ENCODE assay signal across 4 worm cellular contexts in the genomic region with DNA sequence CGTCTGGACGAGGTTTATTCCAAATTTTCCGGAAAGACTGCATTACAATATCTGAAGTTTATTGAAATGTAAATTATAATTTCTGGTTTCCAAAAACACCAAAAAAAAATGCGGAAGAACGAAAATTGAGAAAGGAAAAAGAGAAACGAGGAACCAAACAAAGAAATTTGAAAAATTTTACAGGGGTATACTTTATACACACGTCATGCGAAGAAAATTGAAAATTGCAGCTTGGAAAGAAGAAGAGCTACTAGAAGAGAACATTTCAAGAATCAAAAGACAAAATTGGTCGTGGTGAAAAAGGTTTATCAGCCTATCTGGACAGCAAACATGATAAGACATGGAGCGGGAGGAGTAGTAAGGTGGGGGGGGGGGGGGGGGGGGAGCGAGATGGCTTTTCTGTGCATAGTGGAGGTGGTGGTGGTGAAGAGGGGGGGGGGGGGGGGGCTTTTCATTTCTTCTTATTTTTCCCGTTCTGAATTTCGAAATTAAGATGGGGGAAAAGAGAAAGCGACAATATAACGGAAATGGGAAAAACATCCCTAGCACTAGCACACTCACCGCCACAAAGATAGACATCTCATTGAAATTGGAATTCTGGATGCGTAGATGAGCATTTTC.
A peak's percentile ranks its signal among the peaks of the same experiment; 100 is the strongest.
TF ChIP-seq lines count a peak whose summit lies in the region.

lst-2 (minus strand) TSS at position 51 of the 621 bp plus-strand sequence.

TF ChIP-seq in whole organism, L1 larva, 84 proteins besides CTCF, POLR2A, EP300 and RAD21:
- TF ChIP-seq ama-1 (optimal IDR thresholded peaks at IDR 0.05; lab: Kevin White, UChicago) = no peak
- peak; percentile 40 for TF ChIP-seq ceh-8 (GFP tag; optimal IDR thresholded peaks at IDR 0.05; lab: Kevin White, UChicago)
- peak; percentile 32 for TF ChIP-seq nhr-85 (tag; lab: Kevin White, UChicago)
TF ChIP-seq in whole organism, L1 larva: peak in this region for 2.

TF ChIP-seq in whole organism, L2 larva, 48 proteins besides CTCF, POLR2A, EP300 and RAD21:
- no peak for TF ChIP-seq Y55F3AM.14 (GFP tag; optimal IDR thresholded peaks at IDR 0.05; lab: Kevin White, UChicago)
- TF ChIP-seq unc-55 (GFP tag; optimal IDR thresholded peaks at IDR 0.05; lab: Kevin White, UChicago) = peak; percentile 11

TF ChIP-seq in whole organism, L4 larva, 104 proteins besides CTCF, POLR2A, EP300 and RAD21:
- TF ChIP-seq aly-2 (tag; optimal IDR thresholded peaks at IDR 0.05; lab: Kevin White, UChicago) = no peak
- TF ChIP-seq set-16 (GFP tag; IDR thresholded peaks at IDR 0.05; lab: Robert Waterston, UW) = peak; percentile 77
- no peak for TF ChIP-seq R02D3.7 (tag; optimal IDR thresholded peaks at IDR 0.05; lab: Kevin White, UChicago)
- TF ChIP-seq nhr-42 (GFP tag; IDR thresholded peaks at IDR 0.05; lab: Robert Waterston, UW) = no peak
- TF ChIP-seq T26A8.4 (GFP tag; IDR thresholded peaks at IDR 0.05; lab: Robert Waterston, UW) = no peak
- TF ChIP-seq lim-7 (GFP tag; IDR thresholded peaks at IDR 0.05; lab: Robert Waterston, UW) = no peak
- no peak for TF ChIP-seq nhr-6 (tag; optimal IDR thresholded peaks at IDR 0.05; lab: Kevin White, UChicago)
- TF ChIP-seq T20F7.1 (GFP tag; optimal IDR thresholded peaks at IDR 0.05; lab: Kevin White, UChicago) = no peak
- TF ChIP-seq lir-3 (tag; optimal IDR thresholded peaks at IDR 0.05; lab: Kevin White, UChicago) = no peak
- TF ChIP-seq lin-38 (GFP tag; IDR thresholded peaks at IDR 0.05; lab: Robert Waterston, UW) = no peak
- TF ChIP-seq ceh-62 (tag; optimal IDR thresholded peaks at IDR 0.05; lab: Kevin White, UChicago) = no peak
- no peak for TF ChIP-seq egl-43 (GFP tag; IDR thresholded peaks at IDR 0.05; lab: Robert Waterston, UW)
- TF ChIP-seq F37D6.2 (tag; optimal IDR thresholded peaks at IDR 0.05; lab: Kevin White, UChicago) = no peak
- no peak for TF ChIP-seq lin-29 (GFP tag; IDR thresholded peaks at IDR 0.05; lab: Robert Waterston, UW)
- peak; percentile 6 for TF ChIP-seq hlh-11 (tag; optimal IDR thresholded peaks at IDR 0.05; lab: Kevin White, UChicago)
- peak in 1 of 2 experiments; percentile 8 for TF ChIP-seq unc-62 (GFP tag; optimal IDR thresholded peaks at IDR 0.05 in 1 of 2; lab: Kevin White, UChicago)
- no peak for TF ChIP-seq unc-62 (tag; optimal IDR thresholded peaks at IDR 0.05; lab: Kevin White, UChicago)
- no peak for TF ChIP-seq spr-3 (GFP tag; optimal IDR thresholded peaks at IDR 0.05; lab: Kevin White, UChicago)
- no peak for TF ChIP-seq ceh-32 (tag; optimal IDR thresholded peaks at IDR 0.05; lab: Kevin White, UChicago; ENCODE audit: poor library complexity)
- no peak for TF ChIP-seq fos-1 (tag; optimal IDR thresholded peaks at IDR 0.05; lab: Kevin White, UChicago)
- TF ChIP-seq hlh-30 (tag; optimal IDR thresholded peaks at IDR 0.05; lab: Kevin White, UChicago; ENCODE audit: insufficient read depth) = no peak
- no peak for TF ChIP-seq ceh-82 (tag; optimal IDR thresholded peaks at IDR 0.05; lab: Kevin White, UChicago)
- no peak for TF ChIP-seq mxl-3 (GFP tag; optimal IDR thresholded peaks at IDR 0.05; lab: Kevin White, UChicago)
- peak; percentile 1 for TF ChIP-seq pqm-1 (tag; optimal IDR thresholded peaks at IDR 0.05; lab: Kevin White, UChicago)
- no peak for TF ChIP-seq mdl-1 (tag; optimal IDR thresholded peaks at IDR 0.05; lab: Kevin White, UChicago)

TF ChIP-seq in whole organism, young adult, 124 proteins besides CTCF, POLR2A, EP300 and RAD21:
- TF ChIP-seq repo-1 (tag; optimal IDR thresholded peaks at IDR 0.05; lab: Kevin White, UChicago) (no peak), let-526 (GFP tag; IDR thresholded peaks at IDR 0.05; lab: Robert Waterston, UW) (no peak), hlh-12 (tag; optimal IDR thresholded peaks at IDR 0.05; lab: Kevin White, UChicago) (no peak), mcd-1 (GFP tag; IDR thresholded peaks at IDR 0.05; lab: Robert Waterston, UW) (peak; percentile 27; the same call in 1 of the 2 replicates), akir-1 (GFP tag; optimal IDR thresholded peaks at IDR 0.05; lab: Kevin White, UChicago) (no peak), hrde-1 (tag; optimal IDR thresholded peaks at IDR 0.05; lab: Kevin White, UChicago; ENCODE audit: borderline replicate concordance) (no peak), F10E7.11 (tag; optimal IDR thresholded peaks at IDR 0.05; lab: Kevin White, UChicago) (no peak), ceh-100 (GFP tag; IDR thresholded peaks at IDR 0.05; lab: Robert Waterston, UW) (no peak), F55B11.4 (tag; optimal IDR thresholded peaks at IDR 0.05; lab: Kevin White, UChicago; ENCODE audit: borderline replicate concordance, insufficient read depth) (no peak), C06A6.2 (GFP tag; conservative IDR thresholded peaks at IDR 0.05; lab: Robert Waterston, UW) (no peak), lag-1 (GFP tag; IDR thresholded peaks at IDR 0.05; lab: Robert Waterston, UW) (no peak), F39B2.1 (GFP tag; IDR thresholded peaks at IDR 0.05; lab: Robert Waterston, UW) (no peak), egrh-3 (GFP tag; IDR thresholded peaks at IDR 0.05; lab: Robert Waterston, UW) (peak; percentile 90; the same call in 1 of the 2 replicates), ama-1 (optimal IDR thresholded peaks at IDR 0.05; lab: Kevin White, UChicago) (no peak), ama-1 (GFP tag; optimal IDR thresholded peaks at IDR 0.05; lab: Kevin White, UChicago) (no peak), B0261.1 (tag; optimal IDR thresholded peaks at IDR 0.05; lab: Kevin White, UChicago) (no peak), zfh-2 (GFP tag; conservative IDR thresholded peaks at IDR 0.05; lab: Robert Waterston, UW) (peak; percentile 79), somi-1 (GFP tag; optimal IDR thresholded peaks at IDR 0.05; lab: Kevin White, UChicago) (no peak), F57C9.4 (tag; optimal IDR thresholded peaks at IDR 0.05; lab: Kevin White, UChicago) (no peak), F23B12.7 (tag; optimal IDR thresholded peaks at IDR 0.05; lab: Kevin White, UChicago; ENCODE audit: insufficient read depth) (no peak), lir-1 (GFP tag; conservative IDR thresholded peaks at IDR 0.05; lab: Robert Waterston, UW) (no peak), snpc-1.3 (tag; optimal IDR thresholded peaks at IDR 0.05; lab: Kevin White, UChicago; ENCODE audit: insufficient read depth) (no peak), madf-6 (GFP tag; IDR thresholded peaks at IDR 0.05; lab: Robert Waterston, UW) (no peak), nfya-2 (GFP tag; IDR thresholded peaks at IDR 0.05; lab: Robert Waterston, UW) (no peak), snpc-4 (GFP tag; optimal IDR thresholded peaks at IDR 0.05; lab: Kevin White, UChicago) (no peak), snpc-4 (tag; optimal IDR thresholded peaks at IDR 0.05; lab: Kevin White, UChicago) (no peak)
